Worm (Caenorhabditis elegans): ENCODE results near the gene T26H5.10.

- no peak for TF ChIP-seq ceh-58 (GFP tag; IDR thresholded peaks at IDR 0.05)
- no peak for TF ChIP-seq him-1 (tag; optimal IDR thresholded peaks at IDR 0.05)
- TF ChIP-seq K12H6.12 (tag; optimal IDR thresholded peaks at IDR 0.05), result no peak
- no peak for TF ChIP-seq nfyb-1 (GFP tag; IDR thresholded peaks at IDR 0.05)
- no peak for TF ChIP-seq F55B11.4 (tag; optimal IDR thresholded peaks at IDR 0.05; ENCODE audit: borderline replicate concordance, insufficient read depth)
- TF ChIP-seq pha-4 (tag; optimal IDR thresholded peaks at IDR 0.05), result no peak
- TF ChIP-seq hmg-1.2 (GFP tag; IDR thresholded peaks at IDR 0.05), result no peak
- no peak for TF ChIP-seq unc-62 (GFP tag; optimal IDR thresholded peaks at IDR 0.05)
- no peak for TF ChIP-seq F49E8.2 (tag; optimal IDR thresholded peaks at IDR 0.05; ENCODE audit: insufficient read depth)
- no peak for TF ChIP-seq hsf-1 (GFP tag; IDR thresholded peaks at IDR 0.05)
- TF ChIP-seq F22D6.2 (tag; optimal IDR thresholded peaks at IDR 0.05), result no peak
Measured at ce11 chrV:15415951-15416350, 27.7 kb downstream of the T26H5.10 start, which contains the start of gene srh-265.

Data from whole organism, young adult.